Fruit fly (Drosophila melanogaster) S2 (cell line): ENCODE measurements around the gene Nsun5.

Experiments used
- CG8478 ChIP-seq: fragments of >200 bp; optimal IDR thresholded peaks from 2 replicates; lab custom pipeline; 2018
- CTCF ChIP-seq, 2 experiments: fragments of >200 bp; optimal IDR thresholded peaks; 2 replicates each; lab custom pipeline; 2018

DNA sequence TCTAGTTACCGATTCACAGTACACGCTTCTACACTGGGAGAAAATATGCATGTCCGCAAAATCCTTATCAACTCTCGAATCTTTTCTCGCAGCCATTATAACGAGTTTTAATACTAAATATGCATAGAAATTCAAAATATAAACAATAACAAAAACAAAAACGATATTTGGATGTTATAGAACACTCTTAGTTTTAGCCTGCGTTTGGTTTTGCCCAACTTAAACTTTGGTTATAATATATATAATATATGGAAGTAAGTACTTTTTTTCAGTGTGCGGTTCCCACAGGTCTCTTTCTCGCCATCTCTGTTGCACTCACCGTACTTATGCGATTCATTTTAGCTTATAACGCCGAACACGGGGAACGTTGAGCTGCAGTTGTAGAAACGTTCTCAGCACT is 49.7 kb upstream of the Nsun5 start, which contains the start of gene cry:
- no peak for TF ChIP-seq CTCF (optimal IDR thresholded peaks at IDR 0.05; lab: Kevin White, UChicago)
- no peak for TF ChIP-seq CG8478 (lab: Kevin White, UChicago)
